Worm (Caenorhabditis elegans) whole organism, L4 larva: ENCODE results near the gene unc-31.

Experiments used
- D1046.2 ChIP-seq: fragments of 200-800 bp; sonication (Bioruptor generic); IDR thresholded peaks from 2 replicates; pipeline ENCODE4 v1.3.6; 2022; ENCODE audit warnings: missing genetic modification characterization, missing compliant biosample characterization
- F37D6.2 ChIP-seq: sonication (generic microtip); optimal IDR thresholded peaks from 2 replicates; lab custom pipeline; 2016; ENCODE audit warnings: mild to moderate bottlenecking, missing genetic modification characterization, missing compliant biosample characterization
- T26A8.4 ChIP-seq: fragments of 200-800 bp; sonication (Bioruptor generic); IDR thresholded peaks from 2 replicates; pipeline ENCODE4 v1.3.6; 2022; ENCODE audit warnings: missing genetic modification characterization, missing compliant biosample characterization
- Y105C5A.15 ChIP-seq: fragments of 200-800 bp; sonication (Bioruptor generic); IDR thresholded peaks from 2 replicates; pipeline ENCODE4 v1.3.6; 2022; ENCODE audit warnings: missing genetic modification characterization, missing compliant biosample characterization
- Y48G9A.11 ChIP-seq: fragments of 200-800 bp; sonication (Bioruptor generic); IDR thresholded peaks from 2 replicates; pipeline ENCODE4 v1.3.6; 2022; ENCODE audit warnings: missing genetic modification reagents, missing genetic modification characterization, missing compliant biosample characterization
- aha-1 ChIP-seq: fragments of 150-350 bp; peaks from one replicate; lab custom pipeline; 2014; ENCODE audit warnings: missing biosample characterization, missing genetic modification characterization
- aly-2 ChIP-seq: sonication (generic microtip); optimal IDR thresholded peaks from 2 replicates; lab custom pipeline; 2018; ENCODE audit warnings: missing biosample characterization, missing genetic modification characterization
- ama-1 ChIP-seq: fragments of 150-350 bp; optimal IDR thresholded peaks from 2 replicates; lab custom pipeline; 2014; ENCODE audit warnings: inconsistent platforms, mixed read lengths
- ceh-28 ChIP-seq: fragments of 150-350 bp; optimal IDR thresholded peaks from 2 replicates; lab custom pipeline; 2014; ENCODE audit warnings: missing biosample characterization, missing genetic modification reagents, missing genetic modification characterization
- ceh-62 ChIP-seq: sonication (generic microtip); optimal IDR thresholded peaks from 2 replicates; lab custom pipeline; 2017; ENCODE audit warnings: missing biosample characterization, missing genetic modification characterization
- ceh-82 ChIP-seq: sonication (generic microtip); optimal IDR thresholded peaks from 2 replicates; lab custom pipeline; 2017; ENCODE audit warnings: missing biosample characterization, missing genetic modification characterization
- ces-1 ChIP-seq: fragments of 150-350 bp; sonication (generic microtip); optimal IDR thresholded peaks from 4 replicates; lab custom pipeline; 2014; ENCODE audit warnings: missing biosample characterization, missing genetic modification reagents, missing genetic modification characterization
- ctbp-1 ChIP-seq: fragments of 200-800 bp; sonication (Bioruptor generic); IDR thresholded peaks from 2 replicates; pipeline ENCODE4 v1.3.6; 2022; ENCODE audit warnings: missing genetic modification reagents, missing genetic modification characterization, missing compliant biosample characterization
- daf-16 ChIP-seq, 3 experiments: sonication (generic microtip); optimal IDR thresholded peaks; 2 replicates each; lab custom pipeline; 2016 to 2017; ENCODE audit warnings: missing genetic modification characterization in 3 of 3, missing genetic modification reagents in 3 of 3, mild to moderate bottlenecking in 2 of 3, missing compliant biosample characterization in 2 of 3, missing biosample characterization in 1 of 3, moderate library complexity in 1 of 3
- dmd-6 ChIP-seq: fragments of 200-800 bp; sonication (Bioruptor generic); IDR thresholded peaks from 2 replicates; pipeline ENCODE4 v1.3.6; 2022; ENCODE audit warnings: missing genetic modification reagents, missing genetic modification characterization, missing compliant biosample characterization
- dmd-8 ChIP-seq: fragments of 200-800 bp; sonication (Bioruptor generic); IDR thresholded peaks from 2 replicates; pipeline ENCODE4 v1.3.6; 2022; ENCODE audit warnings: missing genetic modification characterization, missing compliant biosample characterization
- dpl-1 ChIP-seq: fragments of 150-350 bp; optimal IDR thresholded peaks from 2 replicates; lab custom pipeline; 2014; ENCODE audit warnings: missing biosample characterization, missing genetic modification reagents, missing genetic modification characterization
- dve-1 ChIP-seq: sonication (generic microtip); optimal IDR thresholded peaks from 2 replicates; lab custom pipeline; 2017; ENCODE audit warnings: antibody characterized with exemption, mild to moderate bottlenecking, missing genetic modification characterization, missing compliant biosample characterization; ENCODE audit not compliant: insufficient read depth
- fkh-10 ChIP-seq: fragments of 150-350 bp; optimal IDR thresholded peaks from 2 replicates; lab custom pipeline; 2014; ENCODE audit warnings: missing biosample characterization, missing genetic modification reagents, missing genetic modification characterization
- hif-1 ChIP-seq, 2 experiments: sonication (generic microtip); optimal IDR thresholded peaks; 2 replicates each; lab custom pipeline; 2016 to 2017; ENCODE audit warnings: missing compliant biosample characterization in 2 of 2, missing genetic modification characterization in 2 of 2, missing genetic modification reagents in 2 of 2, missing genotype in 2 of 2, mild to moderate bottlenecking in 1 of 2
- lin-38 ChIP-seq: fragments of 200-800 bp; sonication (Bioruptor generic); IDR thresholded peaks from 2 replicates; pipeline ENCODE4 v1.3.6; 2022; ENCODE audit warnings: missing genetic modification reagents, missing genetic modification characterization, missing compliant biosample characterization
- lsy-2 ChIP-seq, 2 experiments: fragments of 150-350 bp in 1 of 2; sonication (generic microtip) in 1 of 2; optimal IDR thresholded peaks; 2 replicates each; lab custom pipeline; 2014 to 2017; ENCODE audit warnings: missing biosample characterization in 2 of 2, missing genetic modification characterization in 2 of 2
- mdl-1 ChIP-seq, 2 experiments: fragments of 150-350 bp in 1 of 2; sonication (generic microtip) in 1 of 2; optimal IDR thresholded peaks; 2 replicates each; lab custom pipeline; 2014 to 2017; ENCODE audit warnings: missing biosample characterization in 2 of 2, missing genetic modification characterization in 2 of 2
- mdt-29 ChIP-seq: fragments of 200-800 bp; sonication (Bioruptor generic); IDR thresholded peaks from 2 replicates; pipeline ENCODE4 v1.3.6; 2022; ENCODE audit warnings: missing genetic modification reagents, missing genetic modification characterization, missing compliant biosample characterization
- mep-1 ChIP-seq: fragments of 150-350 bp; sonication (generic microtip); optimal IDR thresholded peaks from 3 replicates; lab custom pipeline; 2014; ENCODE audit warnings: missing biosample characterization, missing genetic modification characterization
- mxl-2 ChIP-seq: fragments of 200-800 bp; sonication (Bioruptor generic); conservative IDR thresholded peaks from 2 replicates; pipeline ENCODE4 v1.3.6; 2022; ENCODE audit warnings: missing genetic modification reagents, missing genetic modification characterization, missing compliant biosample characterization
- mxl-3 ChIP-seq: fragments of 200-800 bp; sonication (Bioruptor generic); optimal IDR thresholded peaks from 2 replicates; lab custom pipeline; 2018; ENCODE audit warnings: mild to moderate bottlenecking, missing genetic modification characterization, missing compliant biosample characterization
- nhr-77 ChIP-seq: fragments of 150-350 bp; optimal IDR thresholded peaks from 2 replicates; lab custom pipeline; 2014; ENCODE audit warnings: missing biosample characterization, missing genetic modification characterization
- skn-1 ChIP-seq: fragments of 150-350 bp; optimal IDR thresholded peaks from 2 replicates; lab custom pipeline; 2014; ENCODE audit warnings: missing biosample characterization, missing genetic modification characterization

unc-31 gene

DNA sequence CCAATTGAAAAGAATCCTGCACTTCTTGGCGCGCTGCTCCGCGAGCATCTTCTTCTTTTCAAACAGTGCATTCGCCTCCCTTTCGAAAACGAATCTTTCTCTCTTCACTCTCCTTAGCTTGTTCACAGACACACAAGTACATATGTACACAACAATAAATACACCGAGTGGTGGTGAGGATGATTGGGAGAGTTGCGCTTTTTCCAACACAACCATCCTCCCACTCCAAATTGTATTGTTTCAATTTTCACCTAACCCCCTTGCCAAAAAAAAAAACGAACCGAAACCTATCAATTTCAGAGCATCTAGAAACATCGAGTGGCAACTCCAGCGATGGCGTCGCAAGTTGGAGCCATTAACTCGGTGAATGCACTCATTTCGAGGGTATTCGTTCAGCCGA lies 27.4 kb upstream of the unc-31 start, which contains the start of gene inx-6:
TSS of gene inx-6 (plus strand) at position 301 of the 400 bp plus-strand sequence.
- no peak for TF ChIP-seq dmd-8 (GFP tag; lab: Robert Waterston, UW)
- TF ChIP-seq mdt-29 (GFP tag; lab: Robert Waterston, UW), result no peak
- no peak for TF ChIP-seq D1046.2 (GFP tag; lab: Robert Waterston, UW)
- no peak for TF ChIP-seq ces-1 (GFP tag; lab: Kevin White, UChicago)
- TF ChIP-seq lin-38 (GFP tag; lab: Robert Waterston, UW), result no peak
- TF ChIP-seq hif-1 (tag; optimal IDR thresholded peaks at IDR 0.05; lab: Kevin White, UChicago), result no peak
- TF ChIP-seq ceh-62 (tag; lab: Kevin White, UChicago), result no peak
- TF ChIP-seq ceh-82 (tag; lab: Kevin White, UChicago), result no peak
- TF ChIP-seq skn-1, result no peak

- TF ChIP-seq ama-1 (lab: Kevin White, UChicago) (no peak), aha-1 (tag; lab: Kevin White, UChicago) (peak; percentile 90)
Observed at ce11 chrIV:12748760-12749159, 24.9 kb upstream of the unc-31 start.

- no peak for TF ChIP-seq mdl-1 (tag; optimal IDR thresholded peaks at IDR 0.05; lab: Kevin White, UChicago)
- TF ChIP-seq ama-1 (lab: Kevin White, UChicago), result no peak
- peak; percentile 42; the same call in 1 of the 2 replicates for TF ChIP-seq T26A8.4 (GFP tag; lab: Robert Waterston, UW)
- TF ChIP-seq dve-1 (tag; lab: Kevin White, UChicago), result no peak
- TF ChIP-seq aha-1 (tag; lab: Kevin White, UChicago), result peak; percentile 47
- TF ChIP-seq ceh-28, result no peak
- TF ChIP-seq, all 104 proteins: peak for 2
Observed at ce11 chrIV:12754170-12754569, 19.5 kb upstream of the unc-31 start.

- no peak for TF ChIP-seq Y48G9A.11 (GFP tag; lab: Robert Waterston, UW)
- 0 out of 2 replicates have a peak, but pooled peaks have one; percentile 19 for TF ChIP-seq D1046.2 (GFP tag; lab: Robert Waterston, UW)
Observed at ce11 chrIV:12755641-12756040, 18.0 kb upstream of the unc-31 start.

DNA sequence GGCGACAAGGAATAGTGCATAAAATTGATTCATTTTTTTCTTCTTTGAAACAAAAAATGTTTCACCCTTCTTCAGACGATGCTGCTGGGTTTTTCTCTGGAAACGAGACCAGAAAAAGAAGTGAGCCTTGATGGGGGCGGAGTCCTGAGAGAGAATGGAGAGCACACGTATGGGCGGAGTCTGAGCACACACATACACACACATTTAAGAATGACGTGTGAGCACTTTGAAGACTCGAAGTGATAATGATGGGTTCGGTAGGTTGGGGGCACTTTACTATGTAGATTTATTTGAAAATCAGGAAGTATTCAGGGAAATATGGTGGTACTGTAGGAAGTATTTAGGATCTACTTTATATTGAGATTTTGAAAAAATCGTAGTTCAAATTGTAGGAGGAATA lies 16.2 kb upstream of the unc-31 start, which contains the start of gene flp-9:
TSS of gene flp-9 (minus strand) at position 101 of the 400 bp plus-strand sequence.
- TF ChIP-seq mxl-2 (GFP tag; lab: Robert Waterston, UW), result no peak
- no peak for TF ChIP-seq dmd-6
- TF ChIP-seq aly-2 (tag; lab: Kevin White, UChicago), result no peak
- no peak for TF ChIP-seq nhr-77 (tag; lab: Kevin White, UChicago)
- no peak for TF ChIP-seq mxl-3 (GFP tag; lab: Kevin White, UChicago)
- TF ChIP-seq Y105C5A.15 (GFP tag; lab: Robert Waterston, UW), result no peak
- TF ChIP-seq aha-1 (tag; lab: Kevin White, UChicago), result peak; percentile 49

- TF ChIP-seq daf-16 (GFP tag; optimal IDR thresholded peaks at IDR 0.05; lab: Kevin White, UChicago) (no peak), daf-16 (tag; optimal IDR thresholded peaks at IDR 0.05; lab: Kevin White, UChicago) (no peak), mep-1 (tag; lab: Kevin White, UChicago) (no peak), fkh-10 (GFP tag; lab: Kevin White, UChicago) (peak; percentile 42), dpl-1 (GFP tag; lab: Kevin White, UChicago) (no peak), F37D6.2 (tag; lab: Kevin White, UChicago) (no peak), ctbp-1 (GFP tag; lab: Robert Waterston, UW) (peak; percentile 67; the same call in 1 of the 2 replicates), dve-1 (tag; lab: Kevin White, UChicago) (no peak), lsy-2 (tag; optimal IDR thresholded peaks at IDR 0.05; lab: Kevin White, UChicago) (peak in 1 of 2 experiments; percentile 17)
Observed at ce11 chrIV:12762782-12763181, 10.9 kb upstream of the unc-31 start.
